Worm (Caenorhabditis elegans): Measurements from ENCODE around the gene dct-11.

dct-11 gene

ce11 chrX:5819702-5820470 lies 19.7 kb downstream of the dct-11 start (continued):
- TF ChIP-seq Y75B8A.6 (GFP tag; IDR thresholded peaks at IDR 0.05) (no peak), attf-4 (tag; optimal IDR thresholded peaks at IDR 0.05) (no peak), dve-1 (tag; optimal IDR thresholded peaks at IDR 0.05; ENCODE audit: insufficient read depth) (no peak), dmd-8 (GFP tag; IDR thresholded peaks at IDR 0.05) (no peak), vab-7 (GFP tag; IDR thresholded peaks at IDR 0.05) (no peak), daf-19 (GFP tag; conservative IDR thresholded peaks at IDR 0.05) (no peak), zfp-2 (tag; optimal IDR thresholded peaks at IDR 0.05) (no peak), ama-1 (optimal IDR thresholded peaks at IDR 0.05) (no peak), T26A8.4 (GFP tag; IDR thresholded peaks at IDR 0.05) (no peak), hlh-30 (tag; optimal IDR thresholded peaks at IDR 0.05; ENCODE audit: insufficient read depth) (peak; percentile 59), nhr-237 (tag; optimal IDR thresholded peaks at IDR 0.05) (no peak), gei-8 (GFP tag; optimal IDR thresholded peaks at IDR 0.05) (no peak), F10B5.3 (tag; optimal IDR thresholded peaks at IDR 0.05) (no peak), zip-2 (tag; optimal IDR thresholded peaks at IDR 0.05) (no peak), lin-38 (GFP tag; IDR thresholded peaks at IDR 0.05) (no peak), ceh-20 (GFP tag; IDR thresholded peaks at IDR 0.05) (no peak), Y48G9A.11 (GFP tag; IDR thresholded peaks at IDR 0.05) (no peak), Y105C5A.15 (GFP tag; IDR thresholded peaks at IDR 0.05) (no peak), mxl-2 (GFP tag; conservative IDR thresholded peaks at IDR 0.05) (no peak), nhr-102 (tag; optimal IDR thresholded peaks at IDR 0.05) (no peak), mxl-3 (GFP tag; optimal IDR thresholded peaks at IDR 0.05) (no peak), lsy-2 (tag; optimal IDR thresholded peaks at IDR 0.05) (peak in 1 of 2 experiments; percentile 18), mes-2 (tag; optimal IDR thresholded peaks at IDR 0.05; ENCODE audit: poor library complexity, severe bottlenecking) (peak; percentile 41), madf-5 (GFP tag; IDR thresholded peaks at IDR 0.05) (no peak), ceh-62 (tag; optimal IDR thresholded peaks at IDR 0.05) (no peak), ceh-28 (tag; optimal IDR thresholded peaks at IDR 0.05) (no peak), F44E2.7 (GFP tag; IDR thresholded peaks at IDR 0.05) (no peak), ZK337.2 (GFP tag; IDR thresholded peaks at IDR 0.05) (no peak), fos-1 (tag; optimal IDR thresholded peaks at IDR 0.05) (no peak), spr-1 (tag; optimal IDR thresholded peaks at IDR 0.05) (no peak), lin-29 (GFP tag; IDR thresholded peaks at IDR 0.05) (no peak), D1046.2 (GFP tag; IDR thresholded peaks at IDR 0.05) (no peak), jun-1 (tag; optimal IDR thresholded peaks at IDR 0.05) (no peak), spr-3 (GFP tag; optimal IDR thresholded peaks at IDR 0.05) (no peak), nhr-41 (GFP tag; IDR thresholded peaks at IDR 0.05) (no peak), hif-1 (tag; optimal IDR thresholded peaks at IDR 0.05) (peak in 1 of 2 experiments; percentile 33), R02D3.7 (tag; optimal IDR thresholded peaks at IDR 0.05) (no peak), saeg-2 (GFP tag; IDR thresholded peaks at IDR 0.05) (no peak), daf-8 (GFP tag; IDR thresholded peaks at IDR 0.05) (no peak), zip-11 (GFP tag; IDR thresholded peaks at IDR 0.05) (no peak), unc-39 (tag; optimal IDR thresholded peaks at IDR 0.05) (no peak), fkh-10 (GFP tag; optimal IDR thresholded peaks at IDR 0.05) (peak; percentile 55), F26F4.8 (GFP tag; conservative IDR thresholded peaks at IDR 0.05) (no peak), egl-43 (GFP tag; IDR thresholded peaks at IDR 0.05) (no peak), unc-130 (GFP tag; optimal IDR thresholded peaks at IDR 0.05) (no peak), mdt-29 (GFP tag; IDR thresholded peaks at IDR 0.05) (no peak), nhr-76 (tag; optimal IDR thresholded peaks at IDR 0.05) (no peak), tag-97 (GFP tag; IDR thresholded peaks at IDR 0.05) (no peak), lim-7 (GFP tag; IDR thresholded peaks at IDR 0.05) (no peak), ceh-32 (tag; optimal IDR thresholded peaks at IDR 0.05; ENCODE audit: poor library complexity) (no peak), sdz-12 (GFP tag; optimal IDR thresholded peaks at IDR 0.05) (no peak)

All from whole organism, L4 larva.